Worm (Caenorhabditis elegans): ENCODE results near the gene srg-4.

srg-4 gene

DNA sequence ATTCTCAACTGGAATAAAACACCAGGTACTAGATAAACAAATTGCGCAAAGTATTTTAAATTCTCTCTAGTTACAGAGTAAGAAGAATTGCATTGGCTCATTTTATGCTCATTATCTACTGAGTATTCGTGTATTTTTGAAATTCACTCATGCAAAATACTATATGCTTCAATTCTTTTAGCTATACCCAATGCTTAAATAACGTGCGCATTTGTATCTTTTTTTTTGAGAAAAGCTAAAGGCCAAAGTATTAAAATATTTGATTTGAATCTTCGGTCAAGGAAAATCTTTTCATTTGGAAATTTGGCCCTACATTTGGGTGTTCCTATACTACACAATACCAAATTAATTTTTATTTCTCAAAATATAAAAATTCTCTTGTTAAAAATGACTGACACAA, at the start of gene srg-4:
srg-4 (minus strand) TSS at position 101 of the 400 bp plus-strand sequence.
- TF ChIP-seq Y67H2A.10 (GFP tag; conservative IDR thresholded peaks at IDR 0.05): no peak

- TF ChIP-seq F10E7.11 (tag; optimal IDR thresholded peaks at IDR 0.05) (no peak), lin-35 (GFP tag; optimal IDR thresholded peaks at IDR 0.05) (no peak), K11D2.4 (GFP tag; IDR thresholded peaks at IDR 0.05) (no peak)
Measured at ce11 chrIII:6311452-6311851, 49.6 kb upstream of the srg-4 start.

ce11 chrIII:6310352-6310751, 48.5 kb upstream of the srg-4 start:
- TF ChIP-seq ets-4 (GFP tag; optimal IDR thresholded peaks at IDR 0.05) (no peak), lin-35 (GFP tag; optimal IDR thresholded peaks at IDR 0.05) (peak in 1 of 3 experiments; percentile 16)

DNA sequence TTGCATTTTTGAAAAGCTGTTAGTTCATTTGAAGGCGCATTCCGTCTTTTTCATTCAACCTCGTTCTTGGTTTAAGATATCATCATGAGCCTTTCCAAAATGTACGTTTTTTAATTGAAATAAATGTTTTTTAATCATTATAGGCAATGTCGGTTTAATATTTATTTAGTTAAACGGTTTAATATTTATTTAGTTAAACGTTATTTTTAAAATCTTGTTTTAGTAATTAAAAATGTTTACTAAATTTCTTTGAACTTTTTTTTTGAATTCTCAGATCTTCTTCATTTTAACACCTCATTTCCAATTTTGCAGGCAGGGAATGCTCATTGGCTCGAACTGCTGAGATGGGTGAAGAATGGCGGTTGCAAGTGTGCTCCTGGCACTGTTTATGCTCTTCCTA, 47.2 kb upstream of the srg-4 start, which contains the start of gene gar-2:
gar-2 (plus strand) TSS at position 301 of the 400 bp plus-strand sequence.
- TF ChIP-seq nhr-27 (tag; optimal IDR thresholded peaks at IDR 0.05) (no peak), B0019.2 (GFP tag; conservative IDR thresholded peaks at IDR 0.05) (no peak), nhr-90 (tag; optimal IDR thresholded peaks at IDR 0.05) (no peak), Y53F4B.3 (GFP tag; IDR thresholded peaks at IDR 0.05) (no peak), hmg-20 (GFP tag; IDR thresholded peaks at IDR 0.05) (no peak), ztf-22 (GFP tag; optimal IDR thresholded peaks at IDR 0.05) (no peak), Y67H2A.10 (GFP tag; conservative IDR thresholded peaks at IDR 0.05) (no peak), ceh-79 (tag; optimal IDR thresholded peaks at IDR 0.05) (no peak), dox-1 (GFP tag; IDR thresholded peaks at IDR 0.05) (no peak), ceh-91 (GFP tag; IDR thresholded peaks at IDR 0.05) (no peak), rpc-1 (optimal IDR thresholded peaks at IDR 0.05) (no peak), rpc-1 (tag; optimal IDR thresholded peaks at IDR 0.05) (no peak), F52B5.7 (tag; optimal IDR thresholded peaks at IDR 0.05) (no peak), madf-8 (GFP tag; conservative IDR thresholded peaks at IDR 0.05) (no peak), B0336.3 (GFP tag; IDR thresholded peaks at IDR 0.05) (no peak)

DNA sequence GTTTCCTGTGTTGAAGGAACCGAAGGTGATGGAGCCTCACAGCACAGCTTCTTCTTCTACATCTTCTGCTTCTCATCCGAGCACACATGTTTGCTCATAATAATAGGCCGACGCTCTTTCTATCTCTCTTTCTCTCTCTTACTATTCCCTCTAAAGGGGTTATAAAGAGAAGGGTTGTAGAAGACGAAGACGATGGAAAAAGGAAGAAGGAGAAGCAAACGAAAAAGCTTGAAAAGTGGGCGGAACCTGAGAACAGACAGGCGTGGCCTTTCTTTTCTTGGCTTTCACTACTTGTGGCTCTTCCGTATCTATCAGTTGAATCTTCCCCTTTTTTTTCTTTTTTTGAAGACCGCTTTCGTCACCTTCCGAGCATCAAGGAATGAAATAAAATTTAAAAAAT, 45.9 kb upstream of the srg-4 start:
- no peak for TF ChIP-seq nhr-179 (tag; optimal IDR thresholded peaks at IDR 0.05)
- TF ChIP-seq sptf-2 (GFP tag; optimal IDR thresholded peaks at IDR 0.05): no peak
- TF ChIP-seq madf-6 (GFP tag; IDR thresholded peaks at IDR 0.05): no peak
- no peak for TF ChIP-seq T26A5.8 (tag; optimal IDR thresholded peaks at IDR 0.05)
- no peak for TF ChIP-seq lin-26 (GFP tag; IDR thresholded peaks at IDR 0.05)
- TF ChIP-seq K11D2.4 (GFP tag; IDR thresholded peaks at IDR 0.05): no peak
- no peak for TF ChIP-seq ztf-25 (GFP tag; IDR thresholded peaks at IDR 0.05)
- no peak for TF ChIP-seq pha-4 (tag; optimal IDR thresholded peaks at IDR 0.05)

DNA sequence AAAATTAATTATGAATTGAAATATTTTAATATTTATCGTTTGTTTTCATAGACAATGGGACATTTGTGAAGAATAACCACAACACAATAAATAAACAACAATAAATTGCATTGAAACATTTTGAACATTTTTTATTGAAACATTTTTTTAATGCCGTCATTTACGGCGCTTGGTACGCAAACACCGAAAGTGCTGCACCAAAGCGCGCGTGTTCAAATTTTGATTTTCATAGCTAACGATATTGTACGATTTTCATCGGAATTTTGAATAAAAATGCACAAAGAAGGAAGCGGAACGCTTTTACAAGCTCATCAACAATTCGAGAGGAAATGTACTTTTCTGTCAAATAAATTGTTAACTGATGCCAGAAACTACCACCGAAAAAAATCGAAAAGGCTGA, 41.9 kb upstream of the srg-4 start:
- TF ChIP-seq lin-54 (GFP tag; optimal IDR thresholded peaks at IDR 0.05) (peak; percentile 16), him-1 (tag; optimal IDR thresholded peaks at IDR 0.05) (no peak), dpl-1 (GFP tag; optimal IDR thresholded peaks at IDR 0.05) (peak; percentile 2)

DNA sequence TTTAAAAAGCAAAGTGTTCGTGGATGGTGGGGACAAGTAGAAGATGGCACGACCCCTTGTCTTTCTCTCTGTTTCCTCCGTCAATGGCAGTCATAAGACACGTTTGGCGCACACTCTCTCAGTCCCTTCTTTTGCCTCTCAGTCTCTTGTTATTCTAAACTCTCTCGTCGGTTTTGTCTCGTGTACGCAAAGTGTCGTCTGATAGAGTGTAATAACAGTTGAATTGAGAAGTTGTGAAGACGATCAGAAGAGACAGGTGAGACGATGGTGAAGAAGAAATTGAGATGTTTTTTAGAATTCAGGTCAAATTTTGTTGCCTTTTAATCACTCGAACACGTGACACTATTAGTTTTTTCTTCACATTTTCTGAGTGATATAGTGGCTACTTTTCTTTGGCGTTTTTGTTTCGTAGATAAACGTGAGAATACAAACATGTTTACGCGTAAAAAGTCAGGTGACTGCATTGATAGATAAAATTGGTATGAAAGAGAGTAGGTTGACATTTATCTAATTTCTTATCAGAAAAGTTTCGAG, 41.3 kb upstream of the srg-4 start, which contains the start of gene F47D12.9:
F47D12.9 (minus strand) TSS at position 267 of the 534 bp plus-strand sequence.
- peak; percentile 61 for TF ChIP-seq nhr-80 (tag; optimal IDR thresholded peaks at IDR 0.05)
- TF ChIP-seq chd-7 (tag; optimal IDR thresholded peaks at IDR 0.05): peak; percentile 14
- peak in 1 of 2 experiments; percentile 21 for TF ChIP-seq let-607 (tag; optimal IDR thresholded peaks at IDR 0.05)
- no peak for TF ChIP-seq F52B5.7 (tag; optimal IDR thresholded peaks at IDR 0.05)
- TF ChIP-seq F23B12.7 (tag; optimal IDR thresholded peaks at IDR 0.05; ENCODE audit: insufficient read depth): peak; percentile 22
- TF ChIP-seq tlf-1 (GFP tag; optimal IDR thresholded peaks at IDR 0.05): peak; percentile 27
- no peak for TF ChIP-seq cebp-2 (GFP tag; IDR thresholded peaks at IDR 0.05)
- peak; percentile 47; the same call in 1 of the 2 replicates for TF ChIP-seq K11D2.4 (GFP tag; IDR thresholded peaks at IDR 0.05)
- no peak for TF ChIP-seq nhr-90 (tag; optimal IDR thresholded peaks at IDR 0.05)
- TF ChIP-seq lin-54 (GFP tag; optimal IDR thresholded peaks at IDR 0.05): peak; percentile 16
- no peak for TF ChIP-seq hlh-12 (tag; optimal IDR thresholded peaks at IDR 0.05)
- TF ChIP-seq tbp1 (GFP tag; optimal IDR thresholded peaks at IDR 0.05): peak; percentile 20
- no peak for TF ChIP-seq sptf-2 (GFP tag; optimal IDR thresholded peaks at IDR 0.05)
- TF ChIP-seq ceh-27 (GFP tag; optimal IDR thresholded peaks at IDR 0.05): peak; percentile 78
- no peak for TF ChIP-seq ZK185.1 (tag; optimal IDR thresholded peaks at IDR 0.05; ENCODE audit: poor library complexity, severe bottlenecking)

All from whole organism, young adult.